Worm (Caenorhabditis elegans) whole organism, L2 larva: ENCODE data around the gene Y32G9A.5.
A peak's percentile ranks its signal among the peaks of the same experiment; 100 is the strongest.

Experiments used
- C34F6.9 ChIP-seq: fragments of 150-350 bp; optimal IDR thresholded peaks from 2 replicates; lab custom pipeline; 2014; ENCODE audit warnings: missing biosample characterization, missing genetic modification characterization
- F13H6.1 ChIP-seq: sonication (generic microtip); optimal IDR thresholded peaks from 2 replicates; lab custom pipeline; 2016; ENCODE audit warnings: missing genetic modification characterization, missing compliant biosample characterization
- R02D3.7 ChIP-seq: fragments of 150-350 bp; optimal IDR thresholded peaks from 2 replicates; lab custom pipeline; 2014; ENCODE audit warnings: missing biosample characterization, missing genetic modification characterization
- Y55F3AM.14 ChIP-seq: fragments of 200-800 bp; sonication (Bioruptor generic); optimal IDR thresholded peaks from 2 replicates; lab custom pipeline; 2018; ENCODE audit warnings: mild to moderate bottlenecking, missing genetic modification characterization, missing compliant biosample characterization
- ZK546.5 ChIP-seq: sonication (generic microtip); optimal IDR thresholded peaks from 2 replicates; lab custom pipeline; 2017; ENCODE audit warnings: missing biosample characterization, missing genetic modification characterization
- alr-1 ChIP-seq: fragments of 150-350 bp; optimal IDR thresholded peaks from 2 replicates; lab custom pipeline; 2014; ENCODE audit warnings: missing biosample characterization, missing genetic modification characterization
- aly-2 ChIP-seq: fragments of 150-350 bp; optimal IDR thresholded peaks from 2 replicates; lab custom pipeline; 2014; ENCODE audit warnings: missing biosample characterization, missing genetic modification characterization
- ama-1 ChIP-seq: fragments of 150-350 bp; optimal IDR thresholded peaks from 2 replicates; lab custom pipeline; 2018; ENCODE audit warnings: inconsistent platforms
- blmp-1 ChIP-seq: sonication (generic microtip); optimal IDR thresholded peaks from 2 replicates; lab custom pipeline; 2017; ENCODE audit warnings: missing genetic modification characterization, mild to moderate bottlenecking, missing compliant biosample characterization, antibody characterized with exemption, moderate library complexity; ENCODE audit not compliant: insufficient read depth
- ceh-16 ChIP-seq: fragments of 150-350 bp; optimal IDR thresholded peaks from 2 replicates; lab custom pipeline; 2014; ENCODE audit warnings: missing biosample characterization, missing genetic modification characterization
- ceh-82 ChIP-seq: fragments of 150-350 bp; optimal IDR thresholded peaks from 2 replicates; lab custom pipeline; 2014; ENCODE audit warnings: missing biosample characterization, missing genetic modification characterization
- crh-2 ChIP-seq: sonication (generic microtip); optimal IDR thresholded peaks from 2 replicates; lab custom pipeline; 2017; ENCODE audit warnings: missing biosample characterization, missing genetic modification characterization
- dmd-4 ChIP-seq: sonication (generic microtip); optimal IDR thresholded peaks from 2 replicates; lab custom pipeline; 2017; ENCODE audit warnings: missing biosample characterization, missing genetic modification characterization
- egl-27 ChIP-seq: sonication (generic microtip); optimal IDR thresholded peaks from 3 replicates; lab custom pipeline; 2017; ENCODE audit warnings: missing biosample characterization, missing genetic modification reagents, missing genetic modification characterization
- elt-1 ChIP-seq: fragments of 150-350 bp; optimal IDR thresholded peaks from 2 replicates; lab custom pipeline; 2014; ENCODE audit warnings: missing biosample characterization, missing genetic modification characterization
- elt-3 ChIP-seq: sonication (generic microtip); optimal IDR thresholded peaks from 2 replicates; lab custom pipeline; 2017; ENCODE audit warnings: missing biosample characterization, missing genetic modification characterization
- fos-1 ChIP-seq: fragments of 150-350 bp; optimal IDR thresholded peaks from 2 replicates; lab custom pipeline; 2014; ENCODE audit warnings: missing biosample characterization, missing genetic modification characterization
- gmeb-1 ChIP-seq: fragments of 150-350 bp; optimal IDR thresholded peaks from 2 replicates; lab custom pipeline; 2014; ENCODE audit warnings: missing biosample characterization, missing genetic modification characterization
- lin-11 ChIP-seq: fragments of 150-350 bp; sonication (generic microtip); optimal IDR thresholded peaks from 2 replicates; lab custom pipeline; 2014; ENCODE audit warnings: missing biosample characterization, missing genetic modification characterization, inconsistent platforms, mixed read lengths
- lin-13 ChIP-seq: fragments of 150-350 bp; optimal IDR thresholded peaks from 2 replicates; lab custom pipeline; 2014; ENCODE audit warnings: missing biosample characterization, missing genetic modification reagents, missing genetic modification characterization
- lin-39 ChIP-seq: fragments of 150-350 bp; optimal IDR thresholded peaks from 2 replicates; lab custom pipeline; 2014; ENCODE audit warnings: missing biosample characterization, missing genetic modification reagents, missing genetic modification characterization
- lsy-2 ChIP-seq, 2 experiments: fragments of 150-350 bp in 1 of 2; sonication (generic microtip) in 1 of 2; optimal IDR thresholded peaks; 2 replicates each; lab custom pipeline; 2014 to 2017; ENCODE audit warnings: missing biosample characterization in 2 of 2, missing genetic modification characterization in 2 of 2
- mab-5 ChIP-seq: fragments of 150-350 bp; optimal IDR thresholded peaks from 2 replicates; lab custom pipeline; 2014; ENCODE audit warnings: missing biosample characterization, missing genetic modification characterization
- mbf-1 ChIP-seq: sonication (generic microtip); optimal IDR thresholded peaks from 2 replicates; lab custom pipeline; 2017; ENCODE audit warnings: missing biosample characterization, missing genetic modification characterization
- mdl-1 ChIP-seq, 2 experiments: fragments of 150-350 bp in 1 of 2; sonication (generic microtip) in 1 of 2; optimal IDR thresholded peaks; 2 replicates each; lab custom pipeline; 2017; ENCODE audit warnings: missing biosample characterization in 2 of 2, missing genetic modification characterization in 2 of 2
- nhr-10 ChIP-seq: sonication (generic microtip); optimal IDR thresholded peaks from 2 replicates; lab custom pipeline; 2017; ENCODE audit warnings: missing biosample characterization, missing genetic modification characterization
- nhr-11 ChIP-seq: fragments of 150-350 bp; optimal IDR thresholded peaks from 2 replicates; lab custom pipeline; 2014; ENCODE audit warnings: missing biosample characterization, missing genetic modification characterization
- nhr-12 ChIP-seq: fragments of 150-350 bp; optimal IDR thresholded peaks from 2 replicates; lab custom pipeline; 2014; ENCODE audit warnings: missing biosample characterization, missing genetic modification characterization
- nhr-129 ChIP-seq: fragments of 150-350 bp; optimal IDR thresholded peaks from 2 replicates; lab custom pipeline; 2014; ENCODE audit warnings: missing biosample characterization, missing genetic modification characterization
- nhr-21 ChIP-seq: fragments of 150-350 bp; optimal IDR thresholded peaks from 2 replicates; lab custom pipeline; 2014; ENCODE audit warnings: missing biosample characterization, missing genetic modification characterization
- nhr-23 ChIP-seq: fragments of 150-350 bp; optimal IDR thresholded peaks from 2 replicates; lab custom pipeline; 2014; ENCODE audit warnings: missing biosample characterization, missing genetic modification reagents, missing genetic modification characterization
- nhr-237 ChIP-seq: fragments of 150-350 bp; optimal IDR thresholded peaks from 2 replicates; lab custom pipeline; 2014; ENCODE audit warnings: missing biosample characterization, missing genetic modification characterization
- nhr-25 ChIP-seq: fragments of 150-350 bp; sonication (generic microtip); optimal IDR thresholded peaks from 3 replicates; lab custom pipeline; 2014; ENCODE audit warnings: missing biosample characterization, missing genetic modification characterization
- nhr-6 ChIP-seq: fragments of 150-350 bp; optimal IDR thresholded peaks from 2 replicates; lab custom pipeline; 2014; ENCODE audit warnings: missing biosample characterization, missing genetic modification characterization
- nhr-77 ChIP-seq: fragments of 150-350 bp; optimal IDR thresholded peaks from 2 replicates; lab custom pipeline; 2014; ENCODE audit warnings: missing biosample characterization, missing genetic modification characterization
- peb-1 ChIP-seq: fragments of 150-350 bp; optimal IDR thresholded peaks from 2 replicates; lab custom pipeline; 2014; ENCODE audit warnings: missing biosample characterization, missing genetic modification characterization
- sem-4 ChIP-seq: fragments of 150-350 bp; optimal IDR thresholded peaks from 2 replicates; lab custom pipeline; 2014; ENCODE audit warnings: missing biosample characterization, missing genetic modification reagents, missing genetic modification characterization
- skn-1 ChIP-seq: sonication (generic microtip); optimal IDR thresholded peaks from 2 replicates; lab custom pipeline; 2017; ENCODE audit warnings: missing biosample characterization, missing genetic modification characterization
- sma-3 ChIP-seq: sonication (generic microtip); optimal IDR thresholded peaks from 2 replicates; lab custom pipeline; 2016; ENCODE audit warnings: missing genetic modification reagents, missing genetic modification characterization, missing compliant biosample characterization
- sma-9 ChIP-seq, 2 experiments: fragments of 150-350 bp in 1 of 2; sonication (generic microtip) in 1 of 2; optimal IDR thresholded peaks; 2 replicates each; lab custom pipeline; 2014 to 2016; ENCODE audit warnings: missing genetic modification characterization in 2 of 2, mild to moderate bottlenecking in 1 of 2, missing biosample characterization in 1 of 2, missing compliant biosample characterization in 1 of 2, missing genetic modification reagents in 1 of 2, moderate library complexity in 1 of 2
- snpc-4 ChIP-seq: fragments of 150-350 bp; optimal IDR thresholded peaks from 2 replicates; lab custom pipeline; 2014; ENCODE audit warnings: missing biosample characterization, missing genetic modification characterization
- unc-39 ChIP-seq: fragments of 150-350 bp; optimal IDR thresholded peaks from 2 replicates; lab custom pipeline; 2014; ENCODE audit warnings: missing biosample characterization, missing genetic modification characterization
- unc-55 ChIP-seq: fragments of 150-350 bp; sonication (generic microtip); optimal IDR thresholded peaks from 3 replicates; lab custom pipeline; 2014; ENCODE audit warnings: missing biosample characterization, missing genetic modification reagents, missing genetic modification characterization
- unc-62 ChIP-seq: fragments of 150-350 bp; optimal IDR thresholded peaks from 2 replicates; lab custom pipeline; 2014; ENCODE audit warnings: missing biosample characterization, missing genetic modification reagents, missing genetic modification characterization
- zag-1 ChIP-seq: fragments of 150-350 bp; optimal IDR thresholded peaks from 2 replicates; lab custom pipeline; 2014; ENCODE audit warnings: missing biosample characterization, missing genetic modification characterization
- ztf-1 ChIP-seq: fragments of 200-800 bp; sonication (Bioruptor generic); conservative IDR thresholded peaks from 2 replicates; pipeline ENCODE4 v1.3.6; 2022; ENCODE audit warnings: missing genetic modification characterization, missing compliant biosample characterization
- ztf-11 ChIP-seq: sonication (generic microtip); optimal IDR thresholded peaks from 2 replicates; lab custom pipeline; 2017; ENCODE audit warnings: missing biosample characterization, missing genetic modification characterization
- ztf-4 ChIP-seq: fragments of 150-350 bp; optimal IDR thresholded peaks from 2 replicates; lab custom pipeline; 2014; ENCODE audit warnings: missing biosample characterization, missing genetic modification characterization

Y32G9A.5 gene

ce11 chrV:1868596-1869263 is 38.7 kb upstream of the Y32G9A.5 start, which contains the start of gene knl-3:
Gene knl-3, plus strand, starts transcription at chrV:1869213.
- peak; percentile 73 for TF ChIP-seq nhr-129
- TF ChIP-seq nhr-12 (tag; lab: Kevin White, UChicago) = no peak
- no peak for TF ChIP-seq nhr-11 (tag; lab: Kevin White, UChicago)
- TF ChIP-seq gmeb-1 = peak; percentile 97
- TF ChIP-seq lin-11 = peak; percentile 86
- TF ChIP-seq ztf-4 (tag; lab: Kevin White, UChicago) = no peak
- peak; percentile 75 for TF ChIP-seq mab-5 (tag; lab: Kevin White, UChicago)
- TF ChIP-seq lin-13 = peak; percentile 86
- no peak for TF ChIP-seq lin-39 (tag; lab: Kevin White, UChicago)
- TF ChIP-seq unc-39 (tag; lab: Kevin White, UChicago) = no peak
- TF ChIP-seq nhr-25 (tag; lab: Kevin White, UChicago) = peak; percentile 89
- TF ChIP-seq ama-1 (lab: Kevin White, UChicago) = no peak
- peak; percentile 2 for TF ChIP-seq ZK546.5 (tag; lab: Kevin White, UChicago)
- TF ChIP-seq elt-3 (tag; lab: Kevin White, UChicago) = no peak
- TF ChIP-seq skn-1 (tag; lab: Kevin White, UChicago) = no peak
- peak; percentile 31 for TF ChIP-seq R02D3.7 (tag; lab: Kevin White, UChicago)
- TF ChIP-seq sma-9 (GFP tag; optimal IDR thresholded peaks at IDR 0.05; lab: Kevin White, UChicago) = no peak
- TF ChIP-seq sma-9 (tag; optimal IDR thresholded peaks at IDR 0.05; lab: Kevin White, UChicago) = no peak
- no peak for TF ChIP-seq nhr-237 (tag; lab: Kevin White, UChicago)
- peak; percentile 85 for TF ChIP-seq nhr-21 (tag; lab: Kevin White, UChicago)
- TF ChIP-seq elt-1 (tag; lab: Kevin White, UChicago) = no peak
- TF ChIP-seq Y55F3AM.14 (GFP tag; lab: Kevin White, UChicago) = peak; percentile 47
- TF ChIP-seq sma-3 (GFP tag; lab: Kevin White, UChicago) = peak; percentile 83
- TF ChIP-seq ztf-1 (GFP tag; lab: Robert Waterston, UW) = no peak
- TF ChIP-seq zag-1 (tag; lab: Kevin White, UChicago) = peak; percentile 32
- TF ChIP-seq alr-1 = no peak
- no peak for TF ChIP-seq nhr-23
- no peak for TF ChIP-seq aly-2 (tag; lab: Kevin White, UChicago)
- no peak for TF ChIP-seq unc-62 (GFP tag; lab: Kevin White, UChicago)
- no peak for TF ChIP-seq ztf-11 (tag; lab: Kevin White, UChicago)
- TF ChIP-seq blmp-1 (tag; lab: Kevin White, UChicago) = peak; percentile 47
- TF ChIP-seq nhr-10 (tag; lab: Kevin White, UChicago) = peak; percentile 70
- TF ChIP-seq ceh-82 (tag; lab: Kevin White, UChicago) = no peak
- TF ChIP-seq F13H6.1 (tag; lab: Kevin White, UChicago) = peak; percentile 84
- TF ChIP-seq nhr-77 = no peak
- TF ChIP-seq egl-27 (tag; lab: Kevin White, UChicago) = peak; percentile 62
- peak; percentile 19 for TF ChIP-seq nhr-6 (tag; lab: Kevin White, UChicago)
- TF ChIP-seq mdl-1 (tag; optimal IDR thresholded peaks at IDR 0.05; lab: Kevin White, UChicago) = peak in 1 of 2 experiments; percentile 41
- TF ChIP-seq snpc-4 (tag; lab: Kevin White, UChicago) = peak; percentile 68
- peak; percentile 83 to 91 for TF ChIP-seq lsy-2 (tag; optimal IDR thresholded peaks at IDR 0.05; lab: Kevin White, UChicago)
- peak; percentile 56 for TF ChIP-seq sem-4 (tag; lab: Kevin White, UChicago)
- TF ChIP-seq dmd-4 = no peak
- TF ChIP-seq C34F6.9 = peak; percentile 93
- peak; percentile 93 for TF ChIP-seq crh-2 (tag; lab: Kevin White, UChicago)
- TF ChIP-seq mbf-1 (tag; lab: Kevin White, UChicago) = no peak
- TF ChIP-seq peb-1 (tag; lab: Kevin White, UChicago) = no peak
- peak; percentile 76 for TF ChIP-seq ceh-16 (tag; lab: Kevin White, UChicago)
- TF ChIP-seq fos-1 = peak; percentile 63
- peak; percentile 92 for TF ChIP-seq unc-55 (GFP tag; lab: Kevin White, UChicago)
- TF ChIP-seq, all 48 proteins: peak for 26
